Worm (Caenorhabditis elegans): ENCODE data around the gene K01A6.4.

Gene K01A6.4

ce11 chrIV:11695634-11696033, 44.5 kb downstream of the K01A6.4 start:
- TF ChIP-seq tbx-7 (tag; optimal IDR thresholded peaks at IDR 0.05) (no peak), fkh-6 (tag; optimal IDR thresholded peaks at IDR 0.05) (no peak), ets-4 (tag; optimal IDR thresholded peaks at IDR 0.05) (no peak), pat-9 (tag; optimal IDR thresholded peaks at IDR 0.05) (no peak), fkh-10 (GFP tag; optimal IDR thresholded peaks at IDR 0.05) (no peak), hlh-8 (tag; optimal IDR thresholded peaks at IDR 0.05) (no peak), dmd-4 (tag; optimal IDR thresholded peaks at IDR 0.05; ENCODE audit: borderline replicate concordance) (no peak), zip-5 (tag; optimal IDR thresholded peaks at IDR 0.05) (no peak), ceh-48 (tag; optimal IDR thresholded peaks at IDR 0.05) (no peak), syd-9 (tag; optimal IDR thresholded peaks at IDR 0.05) (no peak), ceh-18 (tag; optimal IDR thresholded peaks at IDR 0.05) (no peak), nhr-11 (tag; optimal IDR thresholded peaks at IDR 0.05) (no peak), ceh-9 (tag; optimal IDR thresholded peaks at IDR 0.05) (no peak), sox-2 (GFP tag; IDR thresholded peaks at IDR 0.05) (no peak), unc-86 (tag; optimal IDR thresholded peaks at IDR 0.05) (no peak), sdc-2 (tag; optimal IDR thresholded peaks at IDR 0.05) (no peak), F13H6.1 (tag; optimal IDR thresholded peaks at IDR 0.05) (no peak), odd-2 (tag; optimal IDR thresholded peaks at IDR 0.05) (no peak), pag-3 (tag; optimal IDR thresholded peaks at IDR 0.05; ENCODE audit: borderline replicate concordance) (no peak), ceh-45 (GFP tag; IDR thresholded peaks at IDR 0.05) (no peak)

DNA sequence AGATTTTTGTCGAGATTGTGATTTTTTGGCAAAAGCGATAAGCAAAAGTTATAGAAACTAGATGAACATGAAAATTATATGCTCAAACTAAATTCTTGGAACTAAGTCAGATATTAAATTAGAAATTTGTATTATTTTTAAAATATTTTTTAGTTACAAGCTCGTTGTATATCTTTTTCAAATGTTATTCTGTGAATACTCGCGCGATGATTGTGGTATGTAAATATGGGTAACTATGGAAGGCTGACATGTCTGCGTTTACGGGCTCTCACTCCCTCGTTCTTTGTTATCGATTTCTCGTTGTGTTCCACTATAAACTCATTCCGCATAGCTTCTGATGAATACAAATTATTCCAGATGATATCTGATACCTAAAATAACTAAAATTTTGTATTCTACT, 46.0 kb downstream of the K01A6.4 start, which contains the start of gene ZK792.7:
Gene ZK792.7 (plus strand): TSS at position 301 of the 400 bp plus-strand sequence.
- TF ChIP-seq che-1 (tag; optimal IDR thresholded peaks at IDR 0.05), result no peak
- peak; percentile 68 for TF ChIP-seq ceh-48 (tag; optimal IDR thresholded peaks at IDR 0.05)

DNA sequence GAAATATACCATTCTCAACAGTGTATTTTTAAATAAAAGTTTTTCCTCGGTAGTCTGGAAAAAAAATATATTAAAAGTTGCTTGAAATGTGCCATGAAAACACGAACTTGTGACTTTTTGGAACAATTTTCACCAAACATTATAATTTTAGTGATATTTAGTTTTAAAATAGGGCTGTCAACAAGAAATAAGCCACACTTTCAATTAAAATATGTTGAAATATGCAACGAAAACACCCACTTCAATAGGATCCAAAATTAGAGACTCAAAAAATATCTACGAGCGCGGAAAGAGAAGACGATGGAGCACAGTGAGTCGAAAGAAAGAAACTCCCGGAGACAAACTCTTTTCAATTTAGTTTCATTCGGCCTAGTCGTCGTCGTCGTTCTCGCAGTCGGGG, 46.6 kb downstream of the K01A6.4 start, which contains the start of gene ZK792.12:
Gene ZK792.12 (plus strand): TSS at position 301 of the 400 bp plus-strand sequence.
- no peak for TF ChIP-seq zip-5 (tag; optimal IDR thresholded peaks at IDR 0.05)
- TF ChIP-seq C08G9.2 (tag; optimal IDR thresholded peaks at IDR 0.05), result no peak
- TF ChIP-seq fax-1 (tag; optimal IDR thresholded peaks at IDR 0.05), result no peak
- no peak for TF ChIP-seq ref-2 (tag; optimal IDR thresholded peaks at IDR 0.05)
- no peak for TF ChIP-seq unc-86 (tag; optimal IDR thresholded peaks at IDR 0.05)
- no peak for TF ChIP-seq nfya-1 (tag; optimal IDR thresholded peaks at IDR 0.05)
- no peak for TF ChIP-seq hlh-8 (tag; optimal IDR thresholded peaks at IDR 0.05)
- TF ChIP-seq ztf-16 (tag; optimal IDR thresholded peaks at IDR 0.05), result no peak
- TF ChIP-seq elt-4 (tag; optimal IDR thresholded peaks at IDR 0.05), result no peak
- no peak for TF ChIP-seq odd-2 (tag; optimal IDR thresholded peaks at IDR 0.05)
- no peak for TF ChIP-seq eyg-1 (tag; optimal IDR thresholded peaks at IDR 0.05)
- TF ChIP-seq F13H6.1 (tag; optimal IDR thresholded peaks at IDR 0.05), result no peak
- no peak for TF ChIP-seq ceh-31 (tag; optimal IDR thresholded peaks at IDR 0.05)

DNA sequence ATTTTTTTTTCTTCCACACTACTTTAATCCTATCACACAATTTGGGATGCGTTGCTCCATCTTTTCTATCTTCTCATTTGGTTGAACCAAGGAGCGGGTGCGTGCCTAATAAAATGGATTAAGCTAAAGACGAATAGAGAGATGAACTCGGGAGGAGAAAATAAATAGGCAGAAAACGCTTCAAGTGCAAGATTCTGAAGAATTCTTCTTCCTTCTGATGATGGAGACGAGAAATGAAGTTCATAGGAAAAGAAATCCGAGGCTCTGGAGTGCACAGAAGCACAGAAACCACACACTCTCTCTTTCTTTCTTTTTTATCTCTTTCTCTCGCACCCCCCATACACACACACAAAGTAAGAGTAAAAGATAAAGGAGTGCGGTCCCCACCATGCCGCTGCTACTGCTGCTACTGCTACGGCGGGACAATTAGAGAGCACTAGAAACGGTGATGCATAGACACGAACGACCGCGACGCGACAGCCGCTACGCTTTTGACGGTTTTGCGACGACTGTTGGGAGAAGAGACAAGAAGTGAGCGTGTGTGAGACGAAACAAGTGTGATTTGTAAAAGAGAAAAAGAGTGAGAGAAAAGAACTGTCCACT, 47.9 kb downstream of the K01A6.4 start:
- peak; percentile 34; the same call in 1 of the 2 replicates for TF ChIP-seq sox-2 (GFP tag; IDR thresholded peaks at IDR 0.05)
- no peak for TF ChIP-seq pat-9 (tag; optimal IDR thresholded peaks at IDR 0.05)
- TF ChIP-seq ceh-14 (tag; optimal IDR thresholded peaks at IDR 0.05), result peak; percentile 6
- TF ChIP-seq ceh-34 (tag; optimal IDR thresholded peaks at IDR 0.05), result peak; percentile 69
- TF ChIP-seq ref-2 (tag; optimal IDR thresholded peaks at IDR 0.05), result peak; percentile 85
- TF ChIP-seq ceh-31 (tag; optimal IDR thresholded peaks at IDR 0.05), result peak; percentile 82
- TF ChIP-seq tbx-2 (tag; optimal IDR thresholded peaks at IDR 0.05), result peak; percentile 76
- TF ChIP-seq ceh-18 (tag; optimal IDR thresholded peaks at IDR 0.05), result peak; percentile 88
- TF ChIP-seq K02D7.2 (tag; optimal IDR thresholded peaks at IDR 0.05), result no peak
- TF ChIP-seq hlh-6 (tag; optimal IDR thresholded peaks at IDR 0.05), result peak; percentile 24
- TF ChIP-seq F13H6.1 (tag; optimal IDR thresholded peaks at IDR 0.05), result peak; percentile 46
- no peak for TF ChIP-seq che-1 (tag; optimal IDR thresholded peaks at IDR 0.05)
- TF ChIP-seq pqm-1 (tag; optimal IDR thresholded peaks at IDR 0.05), result peak; percentile 44
- no peak for TF ChIP-seq ama-1 (optimal IDR thresholded peaks at IDR 0.05)
- TF ChIP-seq hlh-30 (tag; optimal IDR thresholded peaks at IDR 0.05; ENCODE audit: insufficient read depth), result no peak
- peak; percentile 45 for TF ChIP-seq pha-2 (tag; optimal IDR thresholded peaks at IDR 0.05)
- TF ChIP-seq mec-3 (tag; optimal IDR thresholded peaks at IDR 0.05; ENCODE audit: borderline replicate concordance), result no peak
- peak; percentile 46 for TF ChIP-seq ztf-16 (tag; optimal IDR thresholded peaks at IDR 0.05)
- TF ChIP-seq unc-55 (GFP tag; optimal IDR thresholded peaks at IDR 0.05), result peak; percentile 62
- TF ChIP-seq dve-1 (tag; optimal IDR thresholded peaks at IDR 0.05), result peak; percentile 72
- TF ChIP-seq gmeb-2 (tag; optimal IDR thresholded peaks at IDR 0.05), result peak; percentile 15
- peak; percentile 81 for TF ChIP-seq rnt-1 (tag; optimal IDR thresholded peaks at IDR 0.05)
- peak; percentile 98 for TF ChIP-seq unc-42 (tag; optimal IDR thresholded peaks at IDR 0.05)
- TF ChIP-seq tbx-7 (tag; optimal IDR thresholded peaks at IDR 0.05), result peak; percentile 1
- TF ChIP-seq nhr-11 (tag; optimal IDR thresholded peaks at IDR 0.05), result no peak
- TF ChIP-seq odd-2 (tag; optimal IDR thresholded peaks at IDR 0.05), result peak; percentile 18
- peak; percentile 11 for TF ChIP-seq ceh-2 (tag; optimal IDR thresholded peaks at IDR 0.05)
- TF ChIP-seq dmd-4 (tag; optimal IDR thresholded peaks at IDR 0.05; ENCODE audit: borderline replicate concordance), result no peak
- TF ChIP-seq unc-86 (tag; optimal IDR thresholded peaks at IDR 0.05), result no peak

All from whole organism, late embryonic.